Worm (Caenorhabditis elegans) whole organism, young adult: ENCODE measurements around the gene Y73C8B.3.
A peak's percentile ranks its signal among the peaks of the same experiment; 100 is the strongest.

Experiments used
- B0336.3 ChIP-seq: fragments of 200-800 bp; sonication (Bioruptor generic); IDR thresholded peaks from 2 replicates; pipeline ENCODE4 v1.3.6; 2022; ENCODE audit warnings: missing genetic modification characterization, missing compliant biosample characterization
- C06A6.2 ChIP-seq: fragments of 200-800 bp; sonication (Bioruptor generic); conservative IDR thresholded peaks from 2 replicates; pipeline ENCODE4 v1.3.6; 2022; ENCODE audit warnings: missing genetic modification characterization, missing compliant biosample characterization
- F22D6.2 ChIP-seq: sonication (generic microtip); optimal IDR thresholded peaks from 2 replicates; lab custom pipeline; 2016; ENCODE audit warnings: mild to moderate bottlenecking, missing genetic modification characterization, missing compliant biosample characterization
- F33H1.4 ChIP-seq: fragments of 200-800 bp; sonication (Bioruptor generic); IDR thresholded peaks from 2 replicates; pipeline ENCODE4 v1.3.6; 2022; ENCODE audit warnings: missing genetic modification reagents, missing genetic modification characterization, missing compliant biosample characterization
- F37B4.10 ChIP-seq: fragments of 200-800 bp; sonication (Bioruptor generic); IDR thresholded peaks from 2 replicates; pipeline ENCODE4 v1.3.6; 2022; ENCODE audit warnings: missing genetic modification characterization, missing compliant biosample characterization
- T26A5.8 ChIP-seq: sonication (generic microtip); optimal IDR thresholded peaks from 2 replicates; lab custom pipeline; 2016; ENCODE audit warnings: missing genetic modification characterization, missing compliant biosample characterization
- Y79H2A.3 ChIP-seq: fragments of 200-800 bp; sonication (Bioruptor generic); conservative IDR thresholded peaks from 2 replicates; pipeline ENCODE4 v1.3.6; 2022; ENCODE audit warnings: missing genetic modification reagents, missing genetic modification characterization, missing compliant biosample characterization
- aptf-3 ChIP-seq: fragments of 200-800 bp; sonication (Bioruptor generic); IDR thresholded peaks from 2 replicates; pipeline ENCODE4 v1.3.6; 2022; ENCODE audit warnings: missing genetic modification characterization, missing compliant biosample characterization
- ccch-3 ChIP-seq: fragments of 200-800 bp; sonication (Bioruptor generic); optimal IDR thresholded peaks from 2 replicates; lab custom pipeline; 2018; ENCODE audit warnings: mild to moderate bottlenecking, missing genetic modification characterization, missing compliant biosample characterization
- cebp-2 ChIP-seq: fragments of 200-800 bp; sonication (Bioruptor generic); IDR thresholded peaks from 2 replicates; pipeline ENCODE4 v1.3.6; 2022; ENCODE audit warnings: missing genetic modification characterization, missing compliant biosample characterization
- ceh-58 ChIP-seq: fragments of 200-800 bp; sonication (Bioruptor generic); IDR thresholded peaks from 2 replicates; pipeline ENCODE4 v1.3.6; 2022; ENCODE audit warnings: missing genetic modification characterization, missing compliant biosample characterization
- egrh-3 ChIP-seq: fragments of 200-800 bp; sonication (Bioruptor generic); IDR thresholded peaks from 2 replicates; pipeline ENCODE4 v1.3.6; 2022; ENCODE audit warnings: missing genetic modification reagents, missing genetic modification characterization, missing compliant biosample characterization
- hlh-26 ChIP-seq: fragments of 200-800 bp; sonication (Bioruptor generic); conservative IDR thresholded peaks from 2 replicates; pipeline ENCODE4 v1.3.6; 2022; ENCODE audit warnings: missing genetic modification reagents, missing genetic modification characterization, missing compliant biosample characterization
- lin-40 ChIP-seq: sonication (generic microtip); optimal IDR thresholded peaks from 2 replicates; lab custom pipeline; 2016; ENCODE audit warnings: missing genetic modification characterization, mild to moderate bottlenecking, missing compliant biosample characterization, missing genotype, missing genetic modification reagents
- lsl-1 ChIP-seq: fragments of 200-800 bp; sonication (Bioruptor generic); optimal IDR thresholded peaks from 2 replicates; lab custom pipeline; 2018; ENCODE audit warnings: mild to moderate bottlenecking, missing genetic modification characterization, moderate library complexity, missing compliant biosample characterization
- mcd-1 ChIP-seq: fragments of 200-800 bp; sonication (Bioruptor generic); IDR thresholded peaks from 2 replicates; pipeline ENCODE4 v1.3.6; 2022; ENCODE audit warnings: missing genetic modification reagents, missing genetic modification characterization, missing compliant biosample characterization
- nhr-120 ChIP-seq: fragments of 200-800 bp; sonication (Bioruptor generic); IDR thresholded peaks from 2 replicates; pipeline ENCODE4 v1.3.6; 2022; ENCODE audit warnings: missing genetic modification characterization, missing compliant biosample characterization
- rcor-1 ChIP-seq: fragments of 200-800 bp; sonication (Bioruptor generic); IDR thresholded peaks from 2 replicates; pipeline ENCODE4 v1.3.6; 2022; ENCODE audit warnings: missing genetic modification reagents, missing genetic modification characterization, missing compliant biosample characterization
- somi-1 ChIP-seq: fragments of 200-800 bp; sonication (Bioruptor generic); optimal IDR thresholded peaks from 2 replicates; lab custom pipeline; 2018; ENCODE audit warnings: mild to moderate bottlenecking, missing genetic modification characterization, missing compliant biosample characterization
- zfh-2 ChIP-seq: fragments of 200-800 bp; sonication (Bioruptor generic); conservative IDR thresholded peaks from 2 replicates; pipeline ENCODE4 v1.3.6; 2022; ENCODE audit warnings: missing genetic modification reagents, missing genetic modification characterization, missing compliant biosample characterization

Y73C8B.3 gene

ce11 chrV:3145241-3145640 is 47.8 kb downstream of the Y73C8B.3 start:
- TF ChIP-seq hlh-26 (no peak), egrh-3 (GFP tag; lab: Robert Waterston, UW) (peak; percentile 81; the same call in 1 of the 2 replicates), zfh-2 (GFP tag; lab: Robert Waterston, UW) (peak; percentile 87)

- no peak for TF ChIP-seq aptf-3
- no peak for TF ChIP-seq F22D6.2
- no peak for TF ChIP-seq F33H1.4
- TF ChIP-seq mcd-1 (GFP tag; lab: Robert Waterston, UW) = no peak
- no peak for TF ChIP-seq lin-40 (tag; lab: Kevin White, UChicago)
- no peak for TF ChIP-seq lsl-1
- TF ChIP-seq F37B4.10 (GFP tag; lab: Robert Waterston, UW) = no peak
- TF ChIP-seq B0336.3 (GFP tag; lab: Robert Waterston, UW) = no peak
- no peak for TF ChIP-seq rcor-1 (GFP tag; lab: Robert Waterston, UW)
- TF ChIP-seq C06A6.2 (GFP tag; lab: Robert Waterston, UW) = no peak
- no peak for TF ChIP-seq Y79H2A.3 (GFP tag; lab: Robert Waterston, UW)
- TF ChIP-seq ceh-58 (GFP tag; lab: Robert Waterston, UW) = no peak
- no peak for TF ChIP-seq T26A5.8 (tag; lab: Kevin White, UChicago)
- TF ChIP-seq nhr-120 (GFP tag; lab: Robert Waterston, UW) = no peak
- no peak for TF ChIP-seq ccch-3 (GFP tag; lab: Kevin White, UChicago)
- TF ChIP-seq cebp-2 (GFP tag; lab: Robert Waterston, UW) = no peak
- TF ChIP-seq somi-1 (GFP tag; lab: Kevin White, UChicago) = no peak
Observed at ce11 chrV:3144494-3144893, 48.5 kb downstream of the Y73C8B.3 start, which contains the start of gene srab-10. Gene srab-10 (minus strand): TSS chrV:3144594.
